Fruit fly (Drosophila melanogaster): ENCODE data around the gene COX5B.

dm6 chr2L:6534125-6534815 is 23.3 kb upstream of the COX5B start:
- TF ChIP-seq Dll (optimal IDR thresholded peaks at IDR 0.05) (no peak), pan (optimal IDR thresholded peaks at IDR 0.05) (no peak)
